Worm (Caenorhabditis elegans) whole organism, late embryonic: Measurements from ENCODE around the gene lgc-34.
"Not testable (repeated sequence)": the region's sequence is repeated elsewhere in the genome, so short reads cannot be mapped to it uniquely, and the experiment has no call there.

Experiments
- C08G9.2 ChIP-seq: sonication (generic microtip); optimal IDR thresholded peaks from 2 replicates; lab custom pipeline; 2016; ENCODE audit warnings: mild to moderate bottlenecking, missing genetic modification characterization, moderate library complexity, missing compliant biosample characterization
- C38D4.7 ChIP-seq: fragments of 200-800 bp; sonication (Bioruptor generic); optimal IDR thresholded peaks from 2 replicates; lab custom pipeline; 2018; ENCODE audit warnings: mild to moderate bottlenecking, missing genetic modification characterization, moderate library complexity, missing compliant biosample characterization
- K09A11.1 ChIP-seq: sonication (generic microtip); optimal IDR thresholded peaks from 2 replicates; lab custom pipeline; 2017; ENCODE audit warnings: antibody characterized with exemption, mild to moderate bottlenecking, missing genetic modification characterization, missing compliant biosample characterization; ENCODE audit not compliant: insufficient read depth
- T23F11.4 ChIP-seq: fragments of 200-800 bp; sonication (Bioruptor generic); optimal IDR thresholded peaks from 2 replicates; lab custom pipeline; 2018; ENCODE audit warnings: mild to moderate bottlenecking, missing genetic modification characterization, missing compliant biosample characterization
- Y22D7AL.16 ChIP-seq: sonication (generic microtip); optimal IDR thresholded peaks from 2 replicates; lab custom pipeline; 2016; ENCODE audit warnings: missing genetic modification characterization, missing compliant biosample characterization
- ama-1 ChIP-seq: fragments of 150-350 bp; optimal IDR thresholded peaks from 2 replicates; lab custom pipeline; 2014
- ceh-14 ChIP-seq: sonication (generic microtip); optimal IDR thresholded peaks from 2 replicates; lab custom pipeline; 2016; ENCODE audit warnings: missing genotype, missing genetic modification characterization, missing compliant biosample characterization
- ceh-18 ChIP-seq: sonication (generic microtip); optimal IDR thresholded peaks from 2 replicates; lab custom pipeline; 2016; ENCODE audit warnings: missing genetic modification characterization, missing compliant biosample characterization
- ceh-22 ChIP-seq: sonication (generic microtip); optimal IDR thresholded peaks from 2 replicates; lab custom pipeline; 2017; ENCODE audit warnings: missing biosample characterization, missing genetic modification characterization
- ceh-31 ChIP-seq: sonication (generic microtip); optimal IDR thresholded peaks from 2 replicates; lab custom pipeline; 2016; ENCODE audit warnings: missing genetic modification characterization, missing compliant biosample characterization
- ceh-48 ChIP-seq: sonication (generic microtip); optimal IDR thresholded peaks from 2 replicates; lab custom pipeline; 2016; ENCODE audit warnings: missing genetic modification characterization, inconsistent platforms, missing compliant biosample characterization
- ceh-6 ChIP-seq: fragments of 200-800 bp; sonication (Bioruptor generic); optimal IDR thresholded peaks from 2 replicates; lab custom pipeline; 2018; ENCODE audit warnings: mild to moderate bottlenecking, missing genetic modification characterization, missing compliant biosample characterization
- ceh-9 ChIP-seq: sonication (generic microtip); optimal IDR thresholded peaks from 2 replicates; lab custom pipeline; 2016; ENCODE audit warnings: mild to moderate bottlenecking, missing genetic modification characterization, inconsistent platforms, missing compliant biosample characterization
- che-1 ChIP-seq: sonication (generic microtip); optimal IDR thresholded peaks from 2 replicates; lab custom pipeline; 2016; ENCODE audit warnings: mild to moderate bottlenecking, missing genetic modification characterization, missing compliant biosample characterization
- dmd-4 ChIP-seq: sonication (generic microtip); optimal IDR thresholded peaks from 2 replicates; lab custom pipeline; 2016; ENCODE audit warnings: borderline replicate concordance, missing genetic modification characterization, missing compliant biosample characterization
- dve-1 ChIP-seq: sonication (generic microtip); optimal IDR thresholded peaks from 2 replicates; lab custom pipeline; 2017; ENCODE audit warnings: antibody characterized with exemption, mild to moderate bottlenecking, missing genetic modification characterization, missing compliant biosample characterization
- elt-2 ChIP-seq: sonication (generic microtip); optimal IDR thresholded peaks from 2 replicates; lab custom pipeline; 2016; ENCODE audit warnings: missing genetic modification reagents, missing genetic modification characterization, missing compliant biosample characterization
- elt-4 ChIP-seq: sonication (generic microtip); optimal IDR thresholded peaks from 2 replicates; lab custom pipeline; 2016; ENCODE audit warnings: missing genetic modification characterization, missing compliant biosample characterization
- ets-4 ChIP-seq: sonication (generic microtip); optimal IDR thresholded peaks from 2 replicates; lab custom pipeline; 2016; ENCODE audit warnings: missing genetic modification characterization, missing compliant biosample characterization
- fkh-10 ChIP-seq: fragments of 150-350 bp; optimal IDR thresholded peaks from 2 replicates; lab custom pipeline; 2014; ENCODE audit warnings: missing biosample characterization, missing genetic modification reagents, missing genetic modification characterization
- lim-6 ChIP-seq: sonication (generic microtip); optimal IDR thresholded peaks from 2 replicates; lab custom pipeline; 2016; ENCODE audit warnings: missing genetic modification characterization, missing compliant biosample characterization
- lin-11 ChIP-seq: fragments of 200-800 bp; sonication (Bioruptor generic); optimal IDR thresholded peaks from 2 replicates; lab custom pipeline; 2018; ENCODE audit warnings: mild to moderate bottlenecking, missing genetic modification characterization, missing compliant biosample characterization
- madf-2 ChIP-seq: sonication (generic microtip); optimal IDR thresholded peaks from 2 replicates; lab custom pipeline; 2017; ENCODE audit warnings: missing genetic modification characterization, missing compliant biosample characterization
- nfya-1 ChIP-seq: sonication (generic microtip); optimal IDR thresholded peaks from 2 replicates; lab custom pipeline; 2017; ENCODE audit warnings: missing genetic modification characterization, mild to moderate bottlenecking, missing compliant biosample characterization, antibody characterized with exemption, moderate library complexity
- nhr-11 ChIP-seq: fragments of 150-350 bp; optimal IDR thresholded peaks from 2 replicates; lab custom pipeline; 2014; ENCODE audit warnings: missing biosample characterization, missing genetic modification characterization
- nhr-232 ChIP-seq: sonication (generic microtip); optimal IDR thresholded peaks from 2 replicates; lab custom pipeline; 2016; ENCODE audit warnings: missing genetic modification characterization, missing compliant biosample characterization
- npax-4 ChIP-seq: sonication (generic microtip); optimal IDR thresholded peaks from 2 replicates; lab custom pipeline; 2016; ENCODE audit warnings: missing genetic modification characterization, missing compliant biosample characterization
- odd-2 ChIP-seq: sonication (generic microtip); optimal IDR thresholded peaks from 2 replicates; lab custom pipeline; 2017; ENCODE audit warnings: antibody characterized with exemption, mild to moderate bottlenecking, missing genetic modification characterization, missing compliant biosample characterization
- pag-3 ChIP-seq: sonication (generic microtip); optimal IDR thresholded peaks from 2 replicates; lab custom pipeline; 2016; ENCODE audit warnings: missing compliant biosample characterization, missing genetic modification characterization, borderline replicate concordance
- pha-2 ChIP-seq: sonication (generic microtip); optimal IDR thresholded peaks from 2 replicates; lab custom pipeline; 2017; ENCODE audit warnings: mild to moderate bottlenecking, missing genetic modification characterization, missing compliant biosample characterization
- rnt-1 ChIP-seq: sonication (generic microtip); optimal IDR thresholded peaks from 2 replicates; lab custom pipeline; 2016; ENCODE audit warnings: missing genetic modification characterization, missing compliant biosample characterization
- sdc-2 ChIP-seq: sonication (generic microtip); optimal IDR thresholded peaks from 2 replicates; lab custom pipeline; 2016; ENCODE audit warnings: missing genotype, missing genetic modification characterization, missing compliant biosample characterization
- sox-4 ChIP-seq: sonication (generic microtip); optimal IDR thresholded peaks from 2 replicates; lab custom pipeline; 2017; ENCODE audit warnings: mild to moderate bottlenecking, missing genetic modification characterization, inconsistent platforms, missing compliant biosample characterization
- syd-9 ChIP-seq: sonication (generic microtip); optimal IDR thresholded peaks from 2 replicates; lab custom pipeline; 2016; ENCODE audit warnings: mild to moderate bottlenecking, missing genetic modification characterization, moderate library complexity, missing compliant biosample characterization
- tbx-2 ChIP-seq: sonication (generic microtip); optimal IDR thresholded peaks from 2 replicates; lab custom pipeline; 2016; ENCODE audit warnings: missing genetic modification characterization, missing compliant biosample characterization
- unc-3 ChIP-seq, 2 experiments: fragments of 200-800 bp in 1 of 2; sonication (Bioruptor generic) in 1 of 2; sonication (generic microtip) in 1 of 2; conservative IDR thresholded peaks in 1 of 2; optimal IDR thresholded peaks in 1 of 2; 2 replicates each; pipeline versions ENCODE4 v1.3.6 to Lab custom; 2016 to 2022; ENCODE audit warnings: missing compliant biosample characterization in 2 of 2, missing genetic modification characterization in 2 of 2, missing genetic modification reagents in 1 of 2
- unc-42 ChIP-seq: sonication (generic microtip); optimal IDR thresholded peaks from 2 replicates; lab custom pipeline; 2016; ENCODE audit warnings: missing genotype, missing genetic modification characterization, missing compliant biosample characterization
- unc-86 ChIP-seq: sonication (generic microtip); optimal IDR thresholded peaks from 2 replicates; lab custom pipeline; 2016; ENCODE audit warnings: missing genetic modification characterization, missing compliant biosample characterization

Gene lgc-34

DNA sequence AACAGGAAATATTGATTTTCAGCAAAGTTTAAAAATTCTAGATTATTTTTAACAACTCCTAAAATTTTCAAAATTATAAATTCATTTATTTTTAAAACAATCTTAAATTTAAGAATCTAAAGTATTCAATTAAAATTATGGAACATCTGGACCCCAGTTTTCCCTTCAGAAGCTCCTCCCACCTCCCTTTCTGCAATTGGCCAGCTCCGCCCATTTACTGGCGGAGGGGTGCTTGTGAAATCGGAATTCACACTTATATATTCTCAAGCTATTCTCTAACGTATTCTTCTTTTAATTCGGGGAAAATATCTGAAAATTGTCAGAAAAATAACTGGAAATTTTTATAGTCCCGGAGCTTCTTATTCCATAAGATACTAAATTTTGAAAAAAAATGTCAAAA lies 10.6 kb upstream of the lgc-34 start, which contains the start of gene mab-9:
mab-9 (plus strand) TSS at position 260 of the 400 bp plus-strand sequence.
- TF ChIP-seq nfya-1 (tag; lab: Kevin White, UChicago) = peak; percentile 76
- TF ChIP-seq odd-2 (tag; lab: Kevin White, UChicago) = no peak

DNA sequence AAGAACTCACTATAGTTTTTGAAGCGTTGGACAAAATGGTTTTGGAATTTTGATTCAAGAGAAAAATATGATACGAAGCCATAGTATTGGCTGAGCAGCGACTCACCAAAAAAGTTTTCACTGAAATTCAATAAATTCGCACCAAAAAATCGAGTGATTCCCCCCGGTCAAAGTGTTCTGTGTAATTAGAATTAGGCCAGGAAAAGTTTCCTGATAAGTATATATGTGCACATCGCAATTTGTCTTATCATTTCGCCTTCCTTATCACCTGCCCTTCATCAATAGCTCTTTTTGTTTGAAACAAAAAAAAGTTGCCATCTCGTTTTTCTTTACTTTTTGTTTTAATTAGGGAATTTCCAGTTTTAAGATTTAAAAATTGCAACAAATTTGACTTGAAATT lies 4.7 kb upstream of the lgc-34 start:
- peak; percentile 90 for TF ChIP-seq elt-2
- no peak for TF ChIP-seq dve-1 (tag; lab: Kevin White, UChicago)
- no peak for TF ChIP-seq ceh-31 (tag; lab: Kevin White, UChicago)

DNA sequence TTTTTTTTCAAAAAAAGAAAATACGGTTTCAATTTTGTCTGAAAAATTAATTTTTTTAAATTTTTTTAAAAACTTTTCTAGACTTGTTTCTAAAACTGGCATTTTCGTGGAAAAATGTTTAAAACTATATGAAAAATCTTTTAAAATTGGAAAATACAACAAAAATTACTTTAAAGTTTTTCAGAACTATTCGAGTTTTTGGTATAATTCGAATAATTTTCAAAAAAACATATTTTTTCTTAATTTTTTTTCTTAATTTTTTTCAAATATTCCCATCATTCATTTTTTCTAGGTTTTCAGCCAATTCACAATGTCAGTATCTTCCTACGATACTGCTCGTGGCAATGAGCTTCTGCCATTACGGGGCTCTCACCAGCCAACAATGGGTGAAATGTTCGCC lies 4.1 kb upstream of the lgc-34 start, which contains the start of gene slc-36.2:
slc-36.2 (plus strand) TSS at position 301 of the 400 bp plus-strand sequence.
- TF ChIP-seq C08G9.2 = no peak
- TF ChIP-seq sox-4 (tag; lab: Kevin White, UChicago) = no peak
- no peak for TF ChIP-seq unc-86
- no peak for TF ChIP-seq rnt-1 (tag; lab: Kevin White, UChicago)
- TF ChIP-seq elt-2 = no peak
- no peak for TF ChIP-seq unc-42 (tag; lab: Kevin White, UChicago)
- no peak for TF ChIP-seq elt-4 (tag; lab: Kevin White, UChicago)
- no peak for TF ChIP-seq ceh-48
- TF ChIP-seq lim-6 (tag; lab: Kevin White, UChicago) = no peak
- no peak for TF ChIP-seq ceh-18
- TF ChIP-seq ceh-6 = no peak
- TF ChIP-seq ceh-14 (tag; lab: Kevin White, UChicago) = no peak
- no peak for TF ChIP-seq che-1
- no peak for TF ChIP-seq unc-3 (GFP tag; conservative IDR thresholded peaks at IDR 0.05; lab: Robert Waterston, UW)
- no peak for TF ChIP-seq unc-3 (tag; optimal IDR thresholded peaks at IDR 0.05; lab: Kevin White, UChicago)
- TF ChIP-seq Y22D7AL.16 (tag; lab: Kevin White, UChicago) = no peak
- no peak for TF ChIP-seq nhr-11 (tag; lab: Kevin White, UChicago)
- no peak for TF ChIP-seq ceh-22 (tag; lab: Kevin White, UChicago)
- no peak for TF ChIP-seq syd-9 (tag; lab: Kevin White, UChicago)

DNA sequence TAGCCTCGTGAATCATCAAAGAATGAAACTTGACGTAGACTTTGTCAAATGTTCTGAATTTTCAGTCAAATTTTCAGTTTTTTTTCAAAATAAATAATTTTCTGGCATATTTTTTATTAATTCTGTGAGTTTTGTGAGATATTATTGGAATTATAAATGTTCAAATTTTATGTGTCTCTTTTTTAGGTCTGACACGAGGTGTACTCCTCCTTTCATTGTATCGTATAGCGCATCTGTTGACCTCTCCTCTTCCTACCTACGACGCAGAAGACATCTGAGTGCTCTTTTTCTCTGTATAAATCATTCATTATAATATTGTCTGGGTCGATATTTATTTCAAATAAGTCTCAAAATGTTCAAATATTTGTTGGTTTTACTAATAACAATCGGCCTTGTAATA lies 8.9 kb downstream of the lgc-34 start, which contains the start of gene T27A1.3:
T27A1.3 (plus strand) TSS at position 301 of the 400 bp plus-strand sequence.
- not testable (repeated sequence) for TF ChIP-seq sdc-2 (tag; lab: Kevin White, UChicago); T23F11.4 (GFP tag; lab: Kevin White, UChicago); ceh-6

DNA sequence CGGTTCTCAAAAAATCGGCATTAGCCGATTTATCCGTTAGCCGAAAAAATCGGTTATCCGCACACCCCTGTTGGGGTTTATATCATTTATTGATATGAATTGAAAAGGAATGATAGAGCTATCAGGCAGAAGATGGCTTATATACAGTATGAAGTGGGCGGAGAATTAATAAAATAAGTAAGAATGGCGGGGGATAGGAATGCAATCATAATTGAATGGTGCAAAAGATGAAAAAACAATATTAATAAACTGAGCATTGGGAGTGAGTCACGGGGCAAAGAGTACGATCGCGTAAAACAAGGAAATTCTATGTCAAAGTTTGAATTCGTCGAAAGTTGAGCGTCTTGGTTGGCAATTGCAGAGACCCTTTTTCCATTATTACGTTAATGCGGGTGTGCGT lies 10.4 kb downstream of the lgc-34 start, which contains the start of gene T27A1.2:
T27A1.2 (minus strand) TSS at position 101 of the 400 bp plus-strand sequence.
- no peak for TF ChIP-seq sdc-2 (tag; lab: Kevin White, UChicago)
- no peak for TF ChIP-seq pag-3 (tag; lab: Kevin White, UChicago)
- no peak for TF ChIP-seq dmd-4
- no peak for TF ChIP-seq tbx-2
- TF ChIP-seq pha-2 (tag; lab: Kevin White, UChicago) = no peak
- no peak for TF ChIP-seq K09A11.1 (tag; lab: Kevin White, UChicago)
- TF ChIP-seq elt-4 (tag; lab: Kevin White, UChicago) = no peak
- no peak for TF ChIP-seq nhr-232 (tag; lab: Kevin White, UChicago)
- no peak for TF ChIP-seq npax-4 (tag; lab: Kevin White, UChicago)
- no peak for TF ChIP-seq ceh-22 (tag; lab: Kevin White, UChicago)
- TF ChIP-seq C38D4.7 = no peak
- TF ChIP-seq ceh-9 (tag; lab: Kevin White, UChicago) = no peak
- TF ChIP-seq elt-2 = no peak
- TF ChIP-seq nhr-11 (tag; lab: Kevin White, UChicago) = no peak
- no peak for TF ChIP-seq ama-1
- no peak for TF ChIP-seq ets-4
- TF ChIP-seq rnt-1 (tag; lab: Kevin White, UChicago) = no peak
- no peak for TF ChIP-seq fkh-10 (GFP tag; lab: Kevin White, UChicago)
- no peak for TF ChIP-seq madf-2 (tag; lab: Kevin White, UChicago)
- no peak for TF ChIP-seq lin-11 (tag; lab: Kevin White, UChicago)
